Worm (Caenorhabditis elegans) whole organism, mixed stage, embryonic: ENCODE measurements around the gene cnnm-5.

Source experiments
- ceh-39 ChIP-seq: fragments of 150-350 bp; optimal IDR thresholded peaks from 2 replicates; lab custom pipeline; 2014; ENCODE audit warnings: missing biosample characterization, missing genetic modification characterization
- elt-3 ChIP-seq: fragments of 150-350 bp; optimal IDR thresholded peaks from 2 replicates; lab custom pipeline; 2014; ENCODE audit warnings: missing biosample characterization, missing genetic modification characterization
- mep-1 ChIP-seq: fragments of 150-350 bp; optimal IDR thresholded peaks from 2 replicates; lab custom pipeline; 2017; ENCODE audit warnings: missing biosample characterization, missing genetic modification reagents, missing genetic modification characterization, inconsistent platforms
- nhr-237 ChIP-seq: fragments of 150-350 bp; optimal IDR thresholded peaks from 2 replicates; lab custom pipeline; 2014; ENCODE audit warnings: missing biosample characterization, missing genetic modification characterization
- pha-4 ChIP-seq: fragments of 150-350 bp; optimal IDR thresholded peaks from 2 replicates; lab custom pipeline; 2018; ENCODE audit warnings: missing biosample characterization, missing genetic modification reagents, missing genetic modification characterization
- sem-2 ChIP-seq: fragments of 200-800 bp; sonication (Bioruptor generic); optimal IDR thresholded peaks from 2 replicates; lab custom pipeline; 2018; ENCODE audit warnings: mild to moderate bottlenecking, missing genetic modification characterization, missing compliant biosample characterization
- snpc-4 ChIP-seq: fragments of 150-350 bp; optimal IDR thresholded peaks from 2 replicates; lab custom pipeline; 2014; ENCODE audit warnings: missing biosample characterization, missing genetic modification characterization
- sptf-1 ChIP-seq: sonication (generic microtip); optimal IDR thresholded peaks from 2 replicates; lab custom pipeline; 2017; ENCODE audit warnings: mild to moderate bottlenecking, missing genetic modification characterization, moderate library complexity, missing compliant biosample characterization
- unc-39 ChIP-seq: fragments of 150-350 bp; optimal IDR thresholded peaks from 2 replicates; lab custom pipeline; 2014; ENCODE audit warnings: missing biosample characterization, missing genetic modification characterization
- unc-62 ChIP-seq: fragments of 150-350 bp; optimal IDR thresholded peaks from 2 replicates; lab custom pipeline; 2014; ENCODE audit warnings: missing biosample characterization, missing genetic modification reagents, missing genetic modification characterization
- ztf-11 ChIP-seq: fragments of 150-350 bp; optimal IDR thresholded peaks from 2 replicates; lab custom pipeline; 2014; ENCODE audit warnings: missing biosample characterization, missing genetic modification characterization

ce11 chrIII:3812369-3812993, 16.5 kb downstream of the cnnm-5 start:
- TF ChIP-seq unc-62, result no peak
- TF ChIP-seq mep-1, result no peak
- no peak for TF ChIP-seq snpc-4 (tag; lab: Kevin White, UChicago)
- TF ChIP-seq sptf-1, result no peak
- no peak for TF ChIP-seq nhr-237 (tag; lab: Kevin White, UChicago)
- TF ChIP-seq unc-39 (tag; lab: Kevin White, UChicago), result no peak
- no peak for TF ChIP-seq sem-2 (GFP tag; lab: Kevin White, UChicago)
- no peak for TF ChIP-seq ztf-11 (tag; lab: Kevin White, UChicago)
- TF ChIP-seq pha-4 (tag; lab: Kevin White, UChicago), result no peak
- no peak for TF ChIP-seq ceh-39
- TF ChIP-seq elt-3 (tag; lab: Kevin White, UChicago), result no peak
